Worm (Caenorhabditis elegans) whole organism, young adult: ENCODE measurements around the gene sodh-2.

Experiments used
- pha-4 ChIP-seq: fragments of 150-350 bp; sonication (generic microtip); optimal IDR thresholded peaks from 2 replicates; lab custom pipeline; 2014; ENCODE audit warnings: missing biosample characterization, missing genetic modification reagents, missing genetic modification characterization
- ztf-25 ChIP-seq: fragments of 200-800 bp; sonication (Bioruptor generic); IDR thresholded peaks from 2 replicates; pipeline ENCODE4 v1.3.6; 2022; ENCODE audit warnings: missing genetic modification reagents, missing genetic modification characterization, missing compliant biosample characterization

DNA sequence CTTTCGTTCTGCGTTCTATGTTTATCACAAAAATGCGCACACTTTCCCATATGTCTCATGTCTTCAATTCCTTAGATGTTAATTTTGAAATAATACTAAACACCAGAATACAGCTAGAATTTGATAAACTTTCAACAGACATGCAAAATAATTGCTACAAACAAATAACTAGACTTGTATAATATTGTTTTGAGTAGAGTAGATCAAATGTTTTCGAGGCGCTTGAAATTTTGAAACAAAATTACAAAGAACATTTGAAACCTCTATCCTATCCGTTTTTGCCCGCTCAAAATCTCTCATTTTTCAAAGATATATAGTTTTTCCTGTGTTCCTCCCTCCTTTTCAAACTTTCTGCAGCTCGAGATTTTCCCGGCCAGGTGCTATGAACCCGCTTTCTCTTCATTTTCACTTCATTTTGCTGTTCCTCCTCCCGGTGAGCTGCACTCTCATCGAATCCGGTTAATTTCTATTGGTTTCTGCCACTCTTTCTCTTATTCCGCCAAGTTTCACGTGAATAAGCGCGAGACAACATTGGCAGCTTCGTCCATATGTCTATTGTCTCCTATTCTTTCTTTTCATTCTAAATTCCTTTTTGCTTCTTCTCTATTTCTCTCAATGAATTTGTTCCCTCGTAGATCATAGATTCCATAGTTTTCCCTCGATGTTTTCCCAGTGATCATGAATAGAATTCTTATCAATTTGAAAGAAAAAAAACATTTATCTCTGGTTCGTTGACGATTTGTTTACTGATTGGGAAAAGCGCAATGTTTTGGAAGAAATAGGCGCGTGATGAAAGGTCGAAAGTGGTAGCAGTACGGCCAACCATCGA is 30.9 kb upstream of the sodh-2 start:
- no peak for TF ChIP-seq pha-4 (tag; lab: Kevin White, UChicago)
- 0 out of 2 replicates have a peak, but pooled peaks have one; percentile 27 for TF ChIP-seq ztf-25
